Worm (Caenorhabditis elegans) whole organism, L4 larva: ENCODE results near the gene icl-1.

Experiments used
- F49E8.2 ChIP-seq: sonication (generic microtip); optimal IDR thresholded peaks from 2 replicates; lab custom pipeline; 2016; ENCODE audit warnings: missing compliant biosample characterization, mild to moderate bottlenecking, missing genetic modification characterization, borderline replicate concordance
- T26A8.4 ChIP-seq: fragments of 200-800 bp; sonication (Bioruptor generic); IDR thresholded peaks from 2 replicates; pipeline ENCODE4 v1.3.6; 2022; ENCODE audit warnings: missing genetic modification characterization, missing compliant biosample characterization
- Y105C5A.15 ChIP-seq: fragments of 200-800 bp; sonication (Bioruptor generic); IDR thresholded peaks from 2 replicates; pipeline ENCODE4 v1.3.6; 2022; ENCODE audit warnings: missing genetic modification characterization, missing compliant biosample characterization
- Y48G9A.11 ChIP-seq: fragments of 200-800 bp; sonication (Bioruptor generic); IDR thresholded peaks from 2 replicates; pipeline ENCODE4 v1.3.6; 2022; ENCODE audit warnings: missing genetic modification reagents, missing genetic modification characterization, missing compliant biosample characterization
- aha-1 ChIP-seq: fragments of 150-350 bp; peaks from one replicate; lab custom pipeline; 2014; ENCODE audit warnings: missing biosample characterization, missing genetic modification characterization
- aly-2 ChIP-seq: sonication (generic microtip); optimal IDR thresholded peaks from 2 replicates; lab custom pipeline; 2018; ENCODE audit warnings: missing biosample characterization, missing genetic modification characterization
- ama-1 ChIP-seq: fragments of 150-350 bp; optimal IDR thresholded peaks from 2 replicates; lab custom pipeline; 2014; ENCODE audit warnings: inconsistent platforms, mixed read lengths
- ceh-20 ChIP-seq: fragments of 200-800 bp; sonication (Bioruptor generic); IDR thresholded peaks from 2 replicates; pipeline ENCODE4 v1.3.6; 2022; ENCODE audit warnings: missing genetic modification reagents, missing genetic modification characterization, missing compliant biosample characterization
- ceh-32 ChIP-seq: sonication (generic microtip); optimal IDR thresholded peaks from 2 replicates; lab custom pipeline; 2016; ENCODE audit warnings: mild to moderate bottlenecking, missing genetic modification characterization, missing compliant biosample characterization; ENCODE audit not compliant: poor library complexity
- ceh-44 ChIP-seq: fragments of 200-800 bp; sonication (Bioruptor generic); IDR thresholded peaks from 2 replicates; pipeline ENCODE4 v1.3.6; 2022; ENCODE audit warnings: missing genetic modification reagents, missing genetic modification characterization, missing compliant biosample characterization
- ces-1 ChIP-seq: fragments of 150-350 bp; sonication (generic microtip); optimal IDR thresholded peaks from 4 replicates; lab custom pipeline; 2014; ENCODE audit warnings: missing biosample characterization, missing genetic modification reagents, missing genetic modification characterization
- daf-8 ChIP-seq: fragments of 200-800 bp; sonication (Bioruptor generic); IDR thresholded peaks from 2 replicates; pipeline ENCODE4 v1.3.6; 2022; ENCODE audit warnings: missing genetic modification characterization, missing compliant biosample characterization
- dmd-8 ChIP-seq: fragments of 200-800 bp; sonication (Bioruptor generic); IDR thresholded peaks from 2 replicates; pipeline ENCODE4 v1.3.6; 2022; ENCODE audit warnings: missing genetic modification characterization, missing compliant biosample characterization
- dpl-1 ChIP-seq: fragments of 150-350 bp; optimal IDR thresholded peaks from 2 replicates; lab custom pipeline; 2014; ENCODE audit warnings: missing biosample characterization, missing genetic modification reagents, missing genetic modification characterization
- duxl-1 ChIP-seq: sonication (generic microtip); optimal IDR thresholded peaks from 2 replicates; lab custom pipeline; 2016; ENCODE audit warnings: mild to moderate bottlenecking, missing genetic modification characterization, moderate library complexity, missing compliant biosample characterization; ENCODE audit not compliant: poor library complexity
- egl-43 ChIP-seq: fragments of 200-800 bp; sonication (Bioruptor generic); IDR thresholded peaks from 2 replicates; pipeline ENCODE4 v1.3.6; 2022; ENCODE audit warnings: missing genetic modification reagents, missing genetic modification characterization, missing compliant biosample characterization
- fkh-10 ChIP-seq: fragments of 150-350 bp; optimal IDR thresholded peaks from 2 replicates; lab custom pipeline; 2014; ENCODE audit warnings: missing biosample characterization, missing genetic modification reagents, missing genetic modification characterization
- fos-1 ChIP-seq: fragments of 150-350 bp; optimal IDR thresholded peaks from 2 replicates; lab custom pipeline; 2014; ENCODE audit warnings: missing biosample characterization, missing genetic modification characterization
- gei-8 ChIP-seq: fragments of 200-800 bp; sonication (Bioruptor generic); optimal IDR thresholded peaks from 2 replicates; lab custom pipeline; 2018; ENCODE audit warnings: mild to moderate bottlenecking, missing genetic modification characterization, missing compliant biosample characterization
- hlh-30 ChIP-seq: sonication (generic microtip); optimal IDR thresholded peaks from 2 replicates; lab custom pipeline; 2017; ENCODE audit warnings: antibody characterized with exemption, mild to moderate bottlenecking, missing genetic modification characterization, missing compliant biosample characterization; ENCODE audit not compliant: insufficient read depth
- hmg-1.1 ChIP-seq: fragments of 200-800 bp; sonication (Bioruptor generic); IDR thresholded peaks from 2 replicates; pipeline ENCODE4 v1.3.6; 2022; ENCODE audit warnings: missing genetic modification reagents, missing genetic modification characterization, missing compliant biosample characterization
- jun-1 ChIP-seq: fragments of 150-350 bp; optimal IDR thresholded peaks from 2 replicates; lab custom pipeline; 2014; ENCODE audit warnings: missing biosample characterization, missing genetic modification reagents, missing genetic modification characterization
- lim-7 ChIP-seq: fragments of 200-800 bp; sonication (Bioruptor generic); IDR thresholded peaks from 2 replicates; pipeline ENCODE4 v1.3.6; 2022; ENCODE audit warnings: missing genetic modification characterization, missing compliant biosample characterization
- lin-13 ChIP-seq: fragments of 150-350 bp; optimal IDR thresholded peaks from 2 replicates; lab custom pipeline; 2014; ENCODE audit warnings: missing biosample characterization, missing genetic modification reagents, missing genetic modification characterization
- lin-38 ChIP-seq: fragments of 200-800 bp; sonication (Bioruptor generic); IDR thresholded peaks from 2 replicates; pipeline ENCODE4 v1.3.6; 2022; ENCODE audit warnings: missing genetic modification reagents, missing genetic modification characterization, missing compliant biosample characterization
- lir-3 ChIP-seq: sonication (generic microtip); optimal IDR thresholded peaks from 2 replicates; lab custom pipeline; 2016; ENCODE audit warnings: mild to moderate bottlenecking, missing genetic modification characterization, missing compliant biosample characterization
- mdl-1 ChIP-seq, 2 experiments: fragments of 150-350 bp in 1 of 2; sonication (generic microtip) in 1 of 2; optimal IDR thresholded peaks; 2 replicates each; lab custom pipeline; 2014 to 2017; ENCODE audit warnings: missing biosample characterization in 2 of 2, missing genetic modification characterization in 2 of 2
- mep-1 ChIP-seq: fragments of 150-350 bp; sonication (generic microtip); optimal IDR thresholded peaks from 3 replicates; lab custom pipeline; 2014; ENCODE audit warnings: missing biosample characterization, missing genetic modification characterization
- mes-2 ChIP-seq: sonication (generic microtip); optimal IDR thresholded peaks from 2 replicates; lab custom pipeline; 2016; ENCODE audit warnings: missing genotype, mild to moderate bottlenecking, missing genetic modification characterization, missing compliant biosample characterization; ENCODE audit not compliant: poor library complexity, severe bottlenecking
- mxl-3 ChIP-seq: fragments of 200-800 bp; sonication (Bioruptor generic); optimal IDR thresholded peaks from 2 replicates; lab custom pipeline; 2018; ENCODE audit warnings: mild to moderate bottlenecking, missing genetic modification characterization, missing compliant biosample characterization
- nhr-10 ChIP-seq: fragments of 150-350 bp; optimal IDR thresholded peaks from 2 replicates; lab custom pipeline; 2014; ENCODE audit warnings: missing biosample characterization, missing genetic modification characterization
- nhr-111 ChIP-seq: fragments of 200-800 bp; sonication (Bioruptor generic); optimal IDR thresholded peaks from 2 replicates; lab custom pipeline; 2018; ENCODE audit warnings: mild to moderate bottlenecking, missing genetic modification characterization, missing compliant biosample characterization
- nhr-25 ChIP-seq: sonication (generic microtip); optimal IDR thresholded peaks from 2 replicates; lab custom pipeline; 2017; ENCODE audit warnings: missing genetic modification characterization, mild to moderate bottlenecking, missing compliant biosample characterization, antibody characterized with exemption, moderate library complexity, borderline replicate concordance; ENCODE audit not compliant: insufficient read depth
- nhr-42 ChIP-seq: fragments of 200-800 bp; sonication (Bioruptor generic); IDR thresholded peaks from 2 replicates; pipeline ENCODE4 v1.3.6; 2022; ENCODE audit warnings: missing genetic modification characterization, missing compliant biosample characterization
- nhr-48 ChIP-seq: sonication (generic microtip); optimal IDR thresholded peaks from 2 replicates; lab custom pipeline; 2016; ENCODE audit warnings: mild to moderate bottlenecking, missing genetic modification characterization, missing compliant biosample characterization
- nhr-6 ChIP-seq: fragments of 150-350 bp; optimal IDR thresholded peaks from 2 replicates; lab custom pipeline; 2014; ENCODE audit warnings: missing biosample characterization, missing genetic modification characterization
- nhr-77 ChIP-seq: fragments of 150-350 bp; optimal IDR thresholded peaks from 2 replicates; lab custom pipeline; 2014; ENCODE audit warnings: missing biosample characterization, missing genetic modification characterization
- pha-4 ChIP-seq, 2 experiments: fragments of 150-350 bp in 1 of 2; fragments of 200-800 bp in 1 of 2; sonication (Bioruptor generic) in 1 of 2; IDR thresholded peaks in 1 of 2; optimal IDR thresholded peaks in 1 of 2; 2 replicates each; pipeline versions ENCODE4 v1.3.6 to Lab custom; 2014 to 2022; ENCODE audit warnings: missing genetic modification characterization in 2 of 2, missing genetic modification reagents in 2 of 2, missing biosample characterization in 1 of 2, missing compliant biosample characterization in 1 of 2
- set-16 ChIP-seq: fragments of 200-800 bp; sonication (Bioruptor generic); IDR thresholded peaks from 2 replicates; pipeline ENCODE4 v1.3.6; 2022; ENCODE audit warnings: missing genetic modification reagents, missing genetic modification characterization, missing compliant biosample characterization
- skn-1 ChIP-seq: fragments of 150-350 bp; optimal IDR thresholded peaks from 2 replicates; lab custom pipeline; 2014; ENCODE audit warnings: missing biosample characterization, missing genetic modification characterization
- spr-1 ChIP-seq: sonication (generic microtip); optimal IDR thresholded peaks from 2 replicates; lab custom pipeline; 2016; ENCODE audit warnings: mild to moderate bottlenecking, missing genetic modification characterization, missing compliant biosample characterization
- tag-97 ChIP-seq: fragments of 200-800 bp; sonication (Bioruptor generic); IDR thresholded peaks from 2 replicates; pipeline ENCODE4 v1.3.6; 2022; ENCODE audit warnings: missing genetic modification characterization, missing compliant biosample characterization
- unc-39 ChIP-seq: sonication (generic microtip); optimal IDR thresholded peaks from 2 replicates; lab custom pipeline; 2017; ENCODE audit warnings: missing biosample characterization, missing genetic modification characterization
- zag-1 ChIP-seq: fragments of 150-350 bp; optimal IDR thresholded peaks from 2 replicates; lab custom pipeline; 2014; ENCODE audit warnings: missing biosample characterization, missing genetic modification characterization
- zfp-3 ChIP-seq: fragments of 200-800 bp; sonication (Bioruptor generic); conservative IDR thresholded peaks from 2 replicates; pipeline ENCODE4 v1.3.6; 2022; ENCODE audit warnings: missing genetic modification reagents, missing genetic modification characterization, missing compliant biosample characterization
- zip-11 ChIP-seq: fragments of 200-800 bp; sonication (Bioruptor generic); IDR thresholded peaks from 2 replicates; pipeline ENCODE4 v1.3.6; 2022; ENCODE audit warnings: missing genetic modification characterization, missing compliant biosample characterization
- zip-2 ChIP-seq: fragments of 150-350 bp; optimal IDR thresholded peaks from 2 replicates; lab custom pipeline; 2014; ENCODE audit warnings: missing biosample characterization, missing genetic modification characterization
- ztf-11 ChIP-seq: fragments of 150-350 bp; optimal IDR thresholded peaks from 2 replicates; lab custom pipeline; 2014; ENCODE audit warnings: missing biosample characterization, missing genetic modification characterization
- ztf-7 ChIP-seq: fragments of 150-350 bp; optimal IDR thresholded peaks from 2 replicates; lab custom pipeline; 2014; ENCODE audit warnings: missing biosample characterization, missing genetic modification characterization

Gene icl-1

DNA sequence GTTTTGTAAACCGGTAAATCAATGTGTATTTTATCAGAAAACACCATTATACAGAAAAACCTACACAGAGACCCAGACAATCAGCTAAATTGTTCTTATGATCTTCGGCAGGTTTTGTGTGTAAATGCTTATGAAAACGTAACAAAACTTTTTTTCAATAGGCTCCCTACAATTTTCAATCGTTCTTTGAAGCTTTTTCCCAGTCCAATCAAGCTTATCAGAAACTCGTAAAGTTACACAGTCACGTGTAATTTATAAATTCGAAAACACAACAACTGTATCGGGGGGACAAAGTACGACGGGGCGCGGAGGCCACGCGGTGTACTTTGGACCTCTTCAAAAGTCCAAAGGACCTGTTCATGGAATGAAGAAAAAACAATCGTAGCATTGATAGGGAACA is 2.4 kb upstream of the icl-1 start (continued):
- peak; percentile 34; the same call in 1 of the 2 replicates for TF ChIP-seq lin-38
- TF ChIP-seq dpl-1 (GFP tag; lab: Kevin White, UChicago): no peak
- no peak for TF ChIP-seq jun-1 (tag; lab: Kevin White, UChicago)
- TF ChIP-seq T26A8.4: peak; percentile 78
- TF ChIP-seq gei-8 (GFP tag; lab: Kevin White, UChicago): peak; percentile 2
- no peak for TF ChIP-seq daf-8 (GFP tag; lab: Robert Waterston, UW)
- no peak for TF ChIP-seq nhr-6 (tag; lab: Kevin White, UChicago)
- TF ChIP-seq F49E8.2: no peak
- peak; percentile 47 for TF ChIP-seq aha-1 (tag; lab: Kevin White, UChicago)
- TF ChIP-seq dmd-8 (GFP tag; lab: Robert Waterston, UW): no peak
- TF ChIP-seq duxl-1 (tag; lab: Kevin White, UChicago): peak; percentile 80
- TF ChIP-seq egl-43: no peak
- TF ChIP-seq mxl-3: peak; percentile 72
- TF ChIP-seq nhr-25 (tag; lab: Kevin White, UChicago): no peak
- peak; percentile 4 for TF ChIP-seq lin-13 (GFP tag; lab: Kevin White, UChicago)
- no peak for TF ChIP-seq ceh-44
- no peak for TF ChIP-seq zag-1 (tag; lab: Kevin White, UChicago)
- no peak for TF ChIP-seq aly-2 (tag; lab: Kevin White, UChicago)
- no peak for TF ChIP-seq set-16 (GFP tag; lab: Robert Waterston, UW)
- TF ChIP-seq, all 104 proteins: peak for 36

DNA sequence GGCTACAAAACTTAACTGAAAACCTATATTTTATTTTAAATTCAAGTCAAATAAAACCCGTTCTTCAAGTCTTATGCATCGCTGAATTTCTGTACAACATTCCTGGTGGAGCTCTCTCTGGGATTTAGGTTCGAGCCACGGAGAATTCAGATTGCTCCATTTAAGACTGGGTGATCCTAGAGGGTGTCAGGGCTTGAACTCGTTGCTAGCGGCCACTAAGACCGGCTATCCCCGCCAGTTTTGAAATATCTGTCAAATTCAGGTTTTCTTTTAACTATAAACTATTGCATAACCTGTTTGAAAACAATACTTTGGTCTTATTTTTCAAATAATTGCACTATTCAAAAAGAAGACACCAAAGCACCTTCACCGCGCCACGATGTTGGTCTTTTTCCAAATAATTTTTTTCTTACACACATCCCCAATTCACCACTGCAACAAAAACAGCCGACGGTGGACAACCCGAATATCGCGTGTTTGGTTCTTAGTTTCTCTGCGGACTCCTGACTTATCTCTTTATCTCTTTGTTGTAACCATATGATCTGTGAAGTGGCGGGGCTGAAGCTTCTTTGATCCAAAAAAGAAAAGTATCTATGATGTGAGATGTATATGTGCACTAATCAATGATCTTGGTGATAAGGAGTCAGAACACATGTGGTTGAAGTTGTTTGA is 1.2 kb upstream of the icl-1 start:
- TF ChIP-seq ceh-32 (no peak), Y48G9A.11 (GFP tag; lab: Robert Waterston, UW) (0 out of 2 replicates have a peak, but pooled peaks have one; percentile 10), nhr-77 (peak; percentile 64), fkh-10 (GFP tag; lab: Kevin White, UChicago) (no peak), ztf-7 (tag; lab: Kevin White, UChicago) (no peak), lin-13 (GFP tag; lab: Kevin White, UChicago) (no peak), tag-97 (no peak), pha-4 (GFP tag; IDR thresholded peaks at IDR 0.05; lab: Robert Waterston, UW) (0 out of 2 replicates have a peak, but pooled peaks have one; percentile 14), pha-4 (tag; optimal IDR thresholded peaks at IDR 0.05; lab: Kevin White, UChicago) (no peak), ceh-20 (GFP tag; lab: Robert Waterston, UW) (no peak; the same call in 1 of the 2 replicates), ama-1 (lab: Kevin White, UChicago) (no peak), Y105C5A.15 (0 out of 2 replicates have a peak, but pooled peaks have one; percentile 28), zip-11 (GFP tag; lab: Robert Waterston, UW) (no peak), spr-1 (tag; lab: Kevin White, UChicago) (peak; percentile 57), nhr-10 (tag; lab: Kevin White, UChicago) (peak; percentile 89), skn-1 (no peak), T26A8.4 (peak; percentile 39; the same call in 1 of the 2 replicates), fos-1 (tag; lab: Kevin White, UChicago) (no peak), mes-2 (tag; lab: Kevin White, UChicago) (no peak), ztf-11 (no peak), nhr-111 (GFP tag; lab: Kevin White, UChicago) (peak; percentile 47), hlh-30 (tag; lab: Kevin White, UChicago) (peak; percentile 91), zip-2 (peak; percentile 15), lir-3 (tag; lab: Kevin White, UChicago) (no peak), lim-7 (no peak), zfp-3 (GFP tag; lab: Robert Waterston, UW) (0 out of 2 replicates have a peak, but pooled peaks have one; percentile 23), ces-1 (GFP tag; lab: Kevin White, UChicago) (no peak), mep-1 (peak; percentile 61), nhr-48 (tag; lab: Kevin White, UChicago) (peak; percentile 64), nhr-42 (GFP tag; lab: Robert Waterston, UW) (no peak), unc-39 (tag; lab: Kevin White, UChicago) (no peak), hmg-1.1 (GFP tag; lab: Robert Waterston, UW) (0 out of 2 replicates have a peak, but pooled peaks have one; percentile 26), mdl-1 (tag; optimal IDR thresholded peaks at IDR 0.05; lab: Kevin White, UChicago) (peak; percentile 26 to 81)
